Worm (Caenorhabditis elegans) whole organism, young adult: ENCODE results near the gene vem-1.

Experiments
- B0019.2 ChIP-seq: fragments of 200-800 bp; sonication (Bioruptor generic); conservative IDR thresholded peaks from 2 replicates; pipeline ENCODE4 v1.3.6; 2022; ENCODE audit warnings: missing genetic modification reagents, missing genetic modification characterization, missing compliant biosample characterization
- C06A6.2 ChIP-seq: fragments of 200-800 bp; sonication (Bioruptor generic); conservative IDR thresholded peaks from 2 replicates; pipeline ENCODE4 v1.3.6; 2022; ENCODE audit warnings: missing genetic modification characterization, missing compliant biosample characterization
- D2030.7 ChIP-seq: fragments of 200-800 bp; sonication (Bioruptor generic); IDR thresholded peaks from 2 replicates; pipeline ENCODE4 v1.3.6; 2022; ENCODE audit warnings: missing genetic modification reagents, missing genetic modification characterization, missing compliant biosample characterization
- F57A8.1 ChIP-seq: fragments of 200-800 bp; sonication (Bioruptor generic); optimal IDR thresholded peaks from 2 replicates; lab custom pipeline; 2018; ENCODE audit warnings: mild to moderate bottlenecking, missing genetic modification characterization, moderate library complexity, missing compliant biosample characterization
- F57C9.4 ChIP-seq: sonication (generic microtip); optimal IDR thresholded peaks from 2 replicates; lab custom pipeline; 2017; ENCODE audit warnings: mild to moderate bottlenecking, missing genetic modification characterization, missing compliant biosample characterization
- K12H6.12 ChIP-seq: fragments of 200-800 bp; sonication (Bioruptor generic); optimal IDR thresholded peaks from 2 replicates; lab custom pipeline; 2018; ENCODE audit warnings: mild to moderate bottlenecking, missing genetic modification characterization, missing compliant biosample characterization
- ZK185.1 ChIP-seq: sonication (generic microtip); optimal IDR thresholded peaks from 2 replicates; lab custom pipeline; 2016; ENCODE audit warnings: mild to moderate bottlenecking, missing genetic modification characterization, missing compliant biosample characterization; ENCODE audit not compliant: poor library complexity, severe bottlenecking
- akir-1 ChIP-seq: fragments of 200-800 bp; sonication (Bioruptor generic); optimal IDR thresholded peaks from 2 replicates; lab custom pipeline; 2018; ENCODE audit warnings: mild to moderate bottlenecking, missing genetic modification characterization, moderate library complexity, missing compliant biosample characterization
- aptf-2 ChIP-seq: fragments of 200-800 bp; sonication (Bioruptor generic); conservative IDR thresholded peaks from 2 replicates; pipeline ENCODE4 v1.3.6; 2022; ENCODE audit warnings: missing genetic modification reagents, missing genetic modification characterization, missing compliant biosample characterization
- attf-3 ChIP-seq: fragments of 200-800 bp; sonication (Bioruptor generic); conservative IDR thresholded peaks from 2 replicates; pipeline ENCODE4 v1.3.6; 2022; ENCODE audit warnings: missing genetic modification reagents, missing genetic modification characterization, missing compliant biosample characterization
- cebp-2 ChIP-seq: fragments of 200-800 bp; sonication (Bioruptor generic); IDR thresholded peaks from 2 replicates; pipeline ENCODE4 v1.3.6; 2022; ENCODE audit warnings: missing genetic modification characterization, missing compliant biosample characterization
- ceh-27 ChIP-seq: fragments of 200-800 bp; sonication (Bioruptor generic); optimal IDR thresholded peaks from 2 replicates; lab custom pipeline; 2018; ENCODE audit warnings: mild to moderate bottlenecking, missing genetic modification characterization, moderate library complexity, missing compliant biosample characterization
- egl-18 ChIP-seq: fragments of 200-800 bp; sonication (Bioruptor generic); IDR thresholded peaks from 2 replicates; pipeline ENCODE4 v1.3.6; 2022; ENCODE audit warnings: missing genetic modification reagents, missing genetic modification characterization, missing compliant biosample characterization
- fkh-3 ChIP-seq: sonication (generic microtip); optimal IDR thresholded peaks from 2 replicates; lab custom pipeline; 2016; ENCODE audit warnings: mild to moderate bottlenecking, missing genetic modification characterization, missing compliant biosample characterization
- hmg-1.2 ChIP-seq: fragments of 200-800 bp; sonication (Bioruptor generic); IDR thresholded peaks from 2 replicates; pipeline ENCODE4 v1.3.6; 2022; ENCODE audit warnings: missing genetic modification reagents, missing genetic modification characterization, missing compliant biosample characterization
- hmg-20 ChIP-seq: fragments of 200-800 bp; sonication (Bioruptor generic); IDR thresholded peaks from 2 replicates; pipeline ENCODE4 v1.3.6; 2022; ENCODE audit warnings: missing genetic modification reagents, missing genetic modification characterization, missing compliant biosample characterization
- hsf-1 ChIP-seq: fragments of 200-800 bp; sonication (Bioruptor generic); IDR thresholded peaks from 2 replicates; pipeline ENCODE4 v1.3.6; 2022; ENCODE audit warnings: missing genetic modification reagents, missing genetic modification characterization, missing compliant biosample characterization
- let-607 ChIP-seq, 2 experiments: fragments of 200-800 bp in 1 of 2; sonication (Bioruptor generic) in 1 of 2; sonication (generic microtip) in 1 of 2; optimal IDR thresholded peaks; 2 replicates each; lab custom pipeline; 2016 to 2018; ENCODE audit warnings: mild to moderate bottlenecking in 2 of 2, missing compliant biosample characterization in 2 of 2, missing genetic modification characterization in 2 of 2, moderate library complexity in 2 of 2, missing genotype in 1 of 2
- lin-40 ChIP-seq: sonication (generic microtip); optimal IDR thresholded peaks from 2 replicates; lab custom pipeline; 2016; ENCODE audit warnings: missing genetic modification characterization, mild to moderate bottlenecking, missing compliant biosample characterization, missing genotype, missing genetic modification reagents
- lin-54 ChIP-seq: fragments of 200-800 bp; sonication (Bioruptor generic); optimal IDR thresholded peaks from 2 replicates; lab custom pipeline; 2018; ENCODE audit warnings: mild to moderate bottlenecking, missing genetic modification characterization, missing compliant biosample characterization
- lsl-1 ChIP-seq: fragments of 200-800 bp; sonication (Bioruptor generic); optimal IDR thresholded peaks from 2 replicates; lab custom pipeline; 2018; ENCODE audit warnings: mild to moderate bottlenecking, missing genetic modification characterization, moderate library complexity, missing compliant biosample characterization
- madf-3 ChIP-seq: fragments of 200-800 bp; sonication (Bioruptor generic); IDR thresholded peaks from 2 replicates; pipeline ENCODE4 v1.3.6; 2022; ENCODE audit warnings: missing genetic modification reagents, missing genetic modification characterization, missing compliant biosample characterization
- nhr-120 ChIP-seq: fragments of 200-800 bp; sonication (Bioruptor generic); IDR thresholded peaks from 2 replicates; pipeline ENCODE4 v1.3.6; 2022; ENCODE audit warnings: missing genetic modification characterization, missing compliant biosample characterization
- nhr-80 ChIP-seq: sonication (generic microtip); optimal IDR thresholded peaks from 2 replicates; lab custom pipeline; 2016; ENCODE audit warnings: missing genetic modification characterization, missing compliant biosample characterization
- pbrm-1 ChIP-seq: fragments of 200-800 bp; sonication (Bioruptor generic); IDR thresholded peaks from 2 replicates; pipeline ENCODE4 v1.3.6; 2022; ENCODE audit warnings: missing genetic modification reagents, missing genetic modification characterization, missing compliant biosample characterization
- pha-4 ChIP-seq: fragments of 150-350 bp; sonication (generic microtip); optimal IDR thresholded peaks from 2 replicates; lab custom pipeline; 2014; ENCODE audit warnings: missing biosample characterization, missing genetic modification reagents, missing genetic modification characterization
- repo-1 ChIP-seq: sonication (generic microtip); optimal IDR thresholded peaks from 2 replicates; lab custom pipeline; 2017; ENCODE audit warnings: mild to moderate bottlenecking, missing genetic modification characterization, missing compliant biosample characterization
- sdz-38 ChIP-seq: sonication (generic microtip); optimal IDR thresholded peaks from 2 replicates; lab custom pipeline; 2016; ENCODE audit warnings: missing genotype, missing genetic modification characterization, missing compliant biosample characterization
- snpc-1.3 ChIP-seq: sonication (generic microtip); optimal IDR thresholded peaks from 2 replicates; lab custom pipeline; 2017; ENCODE audit warnings: missing genetic modification characterization, mild to moderate bottlenecking, missing compliant biosample characterization, antibody characterized with exemption, moderate library complexity, missing genotype, missing genetic modification reagents; ENCODE audit not compliant: insufficient read depth
- tbp1 ChIP-seq: fragments of 200-800 bp; sonication (Bioruptor generic); optimal IDR thresholded peaks from 2 replicates; lab custom pipeline; 2018; ENCODE audit warnings: mild to moderate bottlenecking, missing genetic modification characterization, missing compliant biosample characterization
- tlf-1 ChIP-seq: fragments of 200-800 bp; sonication (Bioruptor generic); optimal IDR thresholded peaks from 2 replicates; lab custom pipeline; 2018; ENCODE audit warnings: mild to moderate bottlenecking, missing genetic modification characterization, missing compliant biosample characterization
- unc-130 ChIP-seq: sonication (generic microtip); optimal IDR thresholded peaks from 2 replicates; lab custom pipeline; 2016; ENCODE audit warnings: missing genetic modification reagents, missing genetic modification characterization, missing compliant biosample characterization
- unc-62 ChIP-seq: fragments of 150-350 bp; optimal IDR thresholded peaks from 2 replicates; lab custom pipeline; 2014; ENCODE audit warnings: missing biosample characterization, missing genetic modification reagents, missing genetic modification characterization
- ztf-22 ChIP-seq: fragments of 200-800 bp; sonication (Bioruptor generic); optimal IDR thresholded peaks from 2 replicates; lab custom pipeline; 2018; ENCODE audit warnings: mild to moderate bottlenecking, missing genetic modification characterization, moderate library complexity, missing compliant biosample characterization
- ztf-28 ChIP-seq: fragments of 200-800 bp; sonication (Bioruptor generic); IDR thresholded peaks from 2 replicates; pipeline ENCODE4 v1.3.6; 2022; ENCODE audit warnings: missing genetic modification reagents, missing genetic modification characterization, missing compliant biosample characterization
- ztf-3 ChIP-seq: fragments of 200-800 bp; sonication (Bioruptor generic); optimal IDR thresholded peaks from 2 replicates; lab custom pipeline; 2018; ENCODE audit warnings: mild to moderate bottlenecking, missing genetic modification characterization, missing compliant biosample characterization

Gene vem-1

DNA sequence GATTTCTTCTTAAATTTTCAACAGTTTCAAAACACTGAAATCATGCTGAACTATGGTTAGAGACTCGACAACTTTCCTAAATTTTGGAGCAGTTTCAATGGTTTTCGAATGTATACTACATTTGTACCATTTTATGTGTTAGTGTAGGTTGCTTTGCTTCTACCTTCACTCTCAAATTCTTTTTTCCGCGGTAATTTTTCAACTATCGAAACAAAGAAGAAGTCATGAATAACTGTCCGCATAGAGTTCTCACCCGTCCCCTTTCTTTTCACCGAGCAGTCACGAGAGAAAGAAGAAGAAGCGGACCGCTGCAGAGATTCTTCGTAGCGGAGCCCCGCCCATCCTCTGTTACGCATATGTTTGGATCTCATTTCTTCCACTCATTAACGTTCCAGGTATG is 27.8 kb upstream of the vem-1 start, which contains the start of gene hlh-8:
TSS of gene hlh-8 (plus strand) at position 301 of the 400 bp plus-strand sequence.
- TF ChIP-seq ztf-28 (GFP tag; lab: Robert Waterston, UW) (no peak), ceh-27 (GFP tag; lab: Kevin White, UChicago) (no peak)

ce11 chrX:8110193-8110592 is 21.8 kb upstream of the vem-1 start, which contains the start of gene K07E3.1:
TSS of gene K07E3.1 (plus strand) at chrX:8110439.
- TF ChIP-seq akir-1 (GFP tag; lab: Kevin White, UChicago) (peak; percentile 9), tbp1 (GFP tag; lab: Kevin White, UChicago) (no peak)

ce11 chrX:8109531-8109930 is 21.2 kb upstream of the vem-1 start:
- TF ChIP-seq cebp-2 = no peak
- no peak for TF ChIP-seq tlf-1 (GFP tag; lab: Kevin White, UChicago)
- no peak for TF ChIP-seq K12H6.12 (tag; lab: Kevin White, UChicago)
- no peak for TF ChIP-seq B0019.2
- peak; percentile 44 for TF ChIP-seq lin-40 (tag; lab: Kevin White, UChicago)
- no peak for TF ChIP-seq ztf-28 (GFP tag; lab: Robert Waterston, UW)
- TF ChIP-seq lsl-1 (GFP tag; lab: Kevin White, UChicago) = no peak
- no peak for TF ChIP-seq repo-1 (tag; lab: Kevin White, UChicago)
- peak; percentile 10 for TF ChIP-seq ceh-27 (GFP tag; lab: Kevin White, UChicago)
- peak; percentile 21 for TF ChIP-seq pha-4 (tag; lab: Kevin White, UChicago)
- TF ChIP-seq hmg-20 (GFP tag; lab: Robert Waterston, UW) = no peak
- no peak for TF ChIP-seq pbrm-1
- TF ChIP-seq aptf-2 (GFP tag; lab: Robert Waterston, UW) = no peak
- no peak for TF ChIP-seq sdz-38 (tag; lab: Kevin White, UChicago)
- no peak for TF ChIP-seq ztf-3
- TF ChIP-seq let-607 (tag; optimal IDR thresholded peaks at IDR 0.05; lab: Kevin White, UChicago) = peak in 1 of 2 experiments; percentile 28
- no peak for TF ChIP-seq D2030.7 (GFP tag; lab: Robert Waterston, UW)
- TF ChIP-seq hsf-1 (GFP tag; lab: Robert Waterston, UW) = peak; percentile 71
- TF ChIP-seq ztf-22 (GFP tag; lab: Kevin White, UChicago) = no peak
- no peak for TF ChIP-seq nhr-120 (GFP tag; lab: Robert Waterston, UW)
- peak; percentile 10 for TF ChIP-seq tbp1 (GFP tag; lab: Kevin White, UChicago)
- TF ChIP-seq hmg-1.2 (GFP tag; lab: Robert Waterston, UW) = 0 out of 2 replicates have a peak, but pooled peaks have one; percentile 4
- no peak for TF ChIP-seq F57C9.4 (tag; lab: Kevin White, UChicago)
- TF ChIP-seq F57A8.1 (GFP tag; lab: Kevin White, UChicago) = no peak
- TF ChIP-seq nhr-80 (tag; lab: Kevin White, UChicago) = peak; percentile 35
- TF ChIP-seq, all 124 proteins: peak for 8

DNA sequence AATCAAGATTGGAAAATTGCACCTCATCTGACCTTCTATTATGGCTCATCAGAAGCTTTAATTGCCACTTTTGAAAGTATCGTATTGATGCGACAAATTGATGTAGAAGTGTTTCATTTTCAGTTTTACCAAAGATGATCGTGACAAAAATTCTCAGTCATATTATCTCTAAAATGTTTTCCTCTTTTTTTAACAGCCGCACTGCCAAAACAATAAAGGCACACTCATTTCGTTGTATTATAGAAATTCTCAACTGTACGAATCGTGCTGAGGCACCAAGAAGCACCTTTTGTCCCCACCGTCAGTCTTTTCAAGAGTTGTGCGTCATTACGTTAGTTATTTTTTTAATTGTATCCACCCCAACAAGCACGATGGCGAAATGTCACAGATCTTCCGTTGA is 19.5 kb upstream of the vem-1 start, which contains the start of gene K07E3.9:
TSS of gene K07E3.9 (plus strand) at position 301 of the 400 bp plus-strand sequence.
- TF ChIP-seq C06A6.2 (GFP tag; lab: Robert Waterston, UW) (no peak), lin-54 (GFP tag; lab: Kevin White, UChicago) (no peak), ztf-28 (GFP tag; lab: Robert Waterston, UW) (no peak), aptf-2 (GFP tag; lab: Robert Waterston, UW) (no peak), madf-3 (no peak), snpc-1.3 (tag; lab: Kevin White, UChicago) (no peak), ZK185.1 (tag; lab: Kevin White, UChicago) (no peak), attf-3 (GFP tag; lab: Robert Waterston, UW) (no peak), hmg-1.2 (GFP tag; lab: Robert Waterston, UW) (no peak), tlf-1 (GFP tag; lab: Kevin White, UChicago) (no peak), fkh-3 (tag; lab: Kevin White, UChicago) (no peak), unc-130 (GFP tag; lab: Kevin White, UChicago) (no peak), unc-62 (GFP tag; lab: Kevin White, UChicago) (no peak), egl-18 (GFP tag; lab: Robert Waterston, UW) (no peak)
- TF ChIP-seq, all 124 proteins: peak for 0
